Worm (Caenorhabditis elegans) whole organism, L4 larva: ENCODE measurements around the gene glb-13.

ENCODE experiments used
- D1046.2 ChIP-seq: fragments of 200-800 bp; sonication (Bioruptor generic); IDR thresholded peaks from 2 replicates; pipeline ENCODE4 v1.3.6; 2022; ENCODE audit warnings: missing genetic modification characterization, missing compliant biosample characterization
- F10B5.3 ChIP-seq: sonication (generic microtip); optimal IDR thresholded peaks from 2 replicates; lab custom pipeline; 2016; ENCODE audit warnings: mild to moderate bottlenecking, missing genetic modification characterization, missing compliant biosample characterization
- F26F4.8 ChIP-seq: fragments of 200-800 bp; sonication (Bioruptor generic); conservative IDR thresholded peaks from 2 replicates; pipeline ENCODE4 v1.3.6; 2022; ENCODE audit warnings: missing genetic modification characterization, missing compliant biosample characterization
- F37D6.2 ChIP-seq: sonication (generic microtip); optimal IDR thresholded peaks from 2 replicates; lab custom pipeline; 2016; ENCODE audit warnings: mild to moderate bottlenecking, missing genetic modification characterization, missing compliant biosample characterization
- F49E8.2 ChIP-seq: sonication (generic microtip); optimal IDR thresholded peaks from 2 replicates; lab custom pipeline; 2016; ENCODE audit warnings: missing compliant biosample characterization, mild to moderate bottlenecking, missing genetic modification characterization, borderline replicate concordance
- R02D3.7 ChIP-seq: fragments of 150-350 bp; sonication (generic microtip); optimal IDR thresholded peaks from 3 replicates; lab custom pipeline; 2014; ENCODE audit warnings: missing biosample characterization, missing genetic modification characterization
- Y105C5A.15 ChIP-seq: fragments of 200-800 bp; sonication (Bioruptor generic); IDR thresholded peaks from 2 replicates; pipeline ENCODE4 v1.3.6; 2022; ENCODE audit warnings: missing genetic modification characterization, missing compliant biosample characterization
- Y48G9A.11 ChIP-seq: fragments of 200-800 bp; sonication (Bioruptor generic); IDR thresholded peaks from 2 replicates; pipeline ENCODE4 v1.3.6; 2022; ENCODE audit warnings: missing genetic modification reagents, missing genetic modification characterization, missing compliant biosample characterization
- Y75B8A.6 ChIP-seq: fragments of 200-800 bp; sonication (Bioruptor generic); IDR thresholded peaks from 2 replicates; pipeline ENCODE4 v1.3.6; 2022; ENCODE audit warnings: missing genetic modification reagents, missing genetic modification characterization, missing compliant biosample characterization
- aly-2 ChIP-seq: sonication (generic microtip); optimal IDR thresholded peaks from 2 replicates; lab custom pipeline; 2018; ENCODE audit warnings: missing biosample characterization, missing genetic modification characterization
- ama-1 ChIP-seq: fragments of 150-350 bp; optimal IDR thresholded peaks from 2 replicates; lab custom pipeline; 2014; ENCODE audit warnings: inconsistent platforms, mixed read lengths
- ceh-20 ChIP-seq: fragments of 200-800 bp; sonication (Bioruptor generic); IDR thresholded peaks from 2 replicates; pipeline ENCODE4 v1.3.6; 2022; ENCODE audit warnings: missing genetic modification reagents, missing genetic modification characterization, missing compliant biosample characterization
- ceh-28 ChIP-seq: fragments of 150-350 bp; optimal IDR thresholded peaks from 2 replicates; lab custom pipeline; 2014; ENCODE audit warnings: missing biosample characterization, missing genetic modification reagents, missing genetic modification characterization
- ceh-44 ChIP-seq: fragments of 200-800 bp; sonication (Bioruptor generic); IDR thresholded peaks from 2 replicates; pipeline ENCODE4 v1.3.6; 2022; ENCODE audit warnings: missing genetic modification reagents, missing genetic modification characterization, missing compliant biosample characterization
- ceh-62 ChIP-seq: sonication (generic microtip); optimal IDR thresholded peaks from 2 replicates; lab custom pipeline; 2017; ENCODE audit warnings: missing biosample characterization, missing genetic modification characterization
- daf-16 ChIP-seq, 3 experiments: sonication (generic microtip); optimal IDR thresholded peaks; 2 replicates each; lab custom pipeline; 2016 to 2017; ENCODE audit warnings: missing genetic modification characterization in 3 of 3, missing genetic modification reagents in 3 of 3, mild to moderate bottlenecking in 2 of 3, missing compliant biosample characterization in 2 of 3, missing biosample characterization in 1 of 3, moderate library complexity in 1 of 3
- daf-19 ChIP-seq: fragments of 200-800 bp; sonication (Bioruptor generic); conservative IDR thresholded peaks from 2 replicates; pipeline ENCODE4 v1.3.6; 2022; ENCODE audit warnings: missing genetic modification characterization, missing compliant biosample characterization
- daf-8 ChIP-seq: fragments of 200-800 bp; sonication (Bioruptor generic); IDR thresholded peaks from 2 replicates; pipeline ENCODE4 v1.3.6; 2022; ENCODE audit warnings: missing genetic modification characterization, missing compliant biosample characterization
- dmd-9 ChIP-seq: fragments of 200-800 bp; sonication (Bioruptor generic); IDR thresholded peaks from 2 replicates; pipeline ENCODE4 v1.3.6; 2022; ENCODE audit warnings: missing genetic modification reagents, missing genetic modification characterization, missing compliant biosample characterization
- dpl-1 ChIP-seq: fragments of 150-350 bp; optimal IDR thresholded peaks from 2 replicates; lab custom pipeline; 2014; ENCODE audit warnings: missing biosample characterization, missing genetic modification reagents, missing genetic modification characterization
- duxl-1 ChIP-seq: sonication (generic microtip); optimal IDR thresholded peaks from 2 replicates; lab custom pipeline; 2016; ENCODE audit warnings: mild to moderate bottlenecking, missing genetic modification characterization, moderate library complexity, missing compliant biosample characterization; ENCODE audit not compliant: poor library complexity
- dve-1 ChIP-seq: sonication (generic microtip); optimal IDR thresholded peaks from 2 replicates; lab custom pipeline; 2017; ENCODE audit warnings: antibody characterized with exemption, mild to moderate bottlenecking, missing genetic modification characterization, missing compliant biosample characterization; ENCODE audit not compliant: insufficient read depth
- gei-8 ChIP-seq: fragments of 200-800 bp; sonication (Bioruptor generic); optimal IDR thresholded peaks from 2 replicates; lab custom pipeline; 2018; ENCODE audit warnings: mild to moderate bottlenecking, missing genetic modification characterization, missing compliant biosample characterization
- lin-13 ChIP-seq: fragments of 150-350 bp; optimal IDR thresholded peaks from 2 replicates; lab custom pipeline; 2014; ENCODE audit warnings: missing biosample characterization, missing genetic modification reagents, missing genetic modification characterization
- lir-3 ChIP-seq: sonication (generic microtip); optimal IDR thresholded peaks from 2 replicates; lab custom pipeline; 2016; ENCODE audit warnings: mild to moderate bottlenecking, missing genetic modification characterization, missing compliant biosample characterization
- madf-5 ChIP-seq, 2 experiments: fragments of 200-800 bp; sonication (Bioruptor generic); IDR thresholded peaks; 2 replicates each; pipeline ENCODE4 v1.3.6; 2022; ENCODE audit warnings: missing compliant biosample characterization in 2 of 2, missing genetic modification characterization in 2 of 2
- madf-9 ChIP-seq: fragments of 200-800 bp; sonication (Bioruptor generic); conservative IDR thresholded peaks from 2 replicates; pipeline ENCODE4 v1.3.6; 2022; ENCODE audit warnings: missing genetic modification reagents, missing genetic modification characterization, missing compliant biosample characterization
- mep-1 ChIP-seq: fragments of 150-350 bp; sonication (generic microtip); optimal IDR thresholded peaks from 3 replicates; lab custom pipeline; 2014; ENCODE audit warnings: missing biosample characterization, missing genetic modification characterization
- nhr-10 ChIP-seq: fragments of 150-350 bp; optimal IDR thresholded peaks from 2 replicates; lab custom pipeline; 2014; ENCODE audit warnings: missing biosample characterization, missing genetic modification characterization
- nhr-102 ChIP-seq: sonication (generic microtip); optimal IDR thresholded peaks from 2 replicates; lab custom pipeline; 2016; ENCODE audit warnings: mild to moderate bottlenecking, missing genetic modification characterization, moderate library complexity, missing compliant biosample characterization
- nhr-11 ChIP-seq: fragments of 150-350 bp; optimal IDR thresholded peaks from 2 replicates; lab custom pipeline; 2014; ENCODE audit warnings: missing biosample characterization, missing genetic modification characterization
- nhr-237 ChIP-seq: sonication (generic microtip); optimal IDR thresholded peaks from 2 replicates; lab custom pipeline; 2017; ENCODE audit warnings: missing biosample characterization, missing genetic modification characterization
- nhr-48 ChIP-seq: sonication (generic microtip); optimal IDR thresholded peaks from 2 replicates; lab custom pipeline; 2016; ENCODE audit warnings: mild to moderate bottlenecking, missing genetic modification characterization, missing compliant biosample characterization
- nhr-6 ChIP-seq: fragments of 150-350 bp; optimal IDR thresholded peaks from 2 replicates; lab custom pipeline; 2014; ENCODE audit warnings: missing biosample characterization, missing genetic modification characterization
- pha-4 ChIP-seq, 2 experiments: fragments of 150-350 bp in 1 of 2; fragments of 200-800 bp in 1 of 2; sonication (Bioruptor generic) in 1 of 2; IDR thresholded peaks in 1 of 2; optimal IDR thresholded peaks in 1 of 2; 2 replicates each; pipeline versions ENCODE4 v1.3.6 to Lab custom; 2014 to 2022; ENCODE audit warnings: missing genetic modification characterization in 2 of 2, missing genetic modification reagents in 2 of 2, missing biosample characterization in 1 of 2, missing compliant biosample characterization in 1 of 2
- php-3 ChIP-seq: fragments of 200-800 bp; sonication (Bioruptor generic); IDR thresholded peaks from 2 replicates; pipeline ENCODE4 v1.3.6; 2022; ENCODE audit warnings: missing genetic modification reagents, missing genetic modification characterization, missing compliant biosample characterization
- rbr-2 ChIP-seq: sonication (generic microtip); optimal IDR thresholded peaks from 2 replicates; lab custom pipeline; 2016; ENCODE audit warnings: missing genotype, missing genetic modification characterization, missing compliant biosample characterization
- set-16 ChIP-seq: fragments of 200-800 bp; sonication (Bioruptor generic); IDR thresholded peaks from 2 replicates; pipeline ENCODE4 v1.3.6; 2022; ENCODE audit warnings: missing genetic modification reagents, missing genetic modification characterization, missing compliant biosample characterization
- snpc-4 ChIP-seq: fragments of 150-350 bp; optimal IDR thresholded peaks from 2 replicates; lab custom pipeline; 2014; ENCODE audit warnings: missing biosample characterization, missing genetic modification characterization
- tag-97 ChIP-seq: fragments of 200-800 bp; sonication (Bioruptor generic); IDR thresholded peaks from 2 replicates; pipeline ENCODE4 v1.3.6; 2022; ENCODE audit warnings: missing genetic modification characterization, missing compliant biosample characterization
- unc-39 ChIP-seq: sonication (generic microtip); optimal IDR thresholded peaks from 2 replicates; lab custom pipeline; 2017; ENCODE audit warnings: missing biosample characterization, missing genetic modification characterization
- vab-7 ChIP-seq: fragments of 200-800 bp; sonication (Bioruptor generic); IDR thresholded peaks from 2 replicates; pipeline ENCODE4 v1.3.6; 2022; ENCODE audit warnings: missing genetic modification reagents, missing genetic modification characterization, missing compliant biosample characterization
- zfp-2 ChIP-seq: sonication (generic microtip); optimal IDR thresholded peaks from 2 replicates; lab custom pipeline; 2016; ENCODE audit warnings: mild to moderate bottlenecking, missing genetic modification characterization, missing compliant biosample characterization
- zfp-3 ChIP-seq: fragments of 200-800 bp; sonication (Bioruptor generic); conservative IDR thresholded peaks from 2 replicates; pipeline ENCODE4 v1.3.6; 2022; ENCODE audit warnings: missing genetic modification reagents, missing genetic modification characterization, missing compliant biosample characterization

Gene glb-13

ce11 chrX:12362951-12363486, 15.2 kb downstream of the glb-13 start (continued):
- no peak for TF ChIP-seq Y75B8A.6 (GFP tag; lab: Robert Waterston, UW)
- TF ChIP-seq F26F4.8 (GFP tag; lab: Robert Waterston, UW): no peak
- peak; percentile 94 to 99 for TF ChIP-seq daf-16 (GFP tag; optimal IDR thresholded peaks at IDR 0.05; lab: Kevin White, UChicago)
- TF ChIP-seq daf-16 (tag; optimal IDR thresholded peaks at IDR 0.05; lab: Kevin White, UChicago): peak; percentile 99
- TF ChIP-seq dve-1 (tag; lab: Kevin White, UChicago): peak; percentile 100
- TF ChIP-seq duxl-1: peak; percentile 98
- peak; percentile 94 for TF ChIP-seq lir-3
- TF ChIP-seq zfp-3 (GFP tag; lab: Robert Waterston, UW): peak; percentile 95
- peak; percentile 96 for TF ChIP-seq pha-4 (GFP tag; IDR thresholded peaks at IDR 0.05; lab: Robert Waterston, UW)
- TF ChIP-seq pha-4 (tag; optimal IDR thresholded peaks at IDR 0.05; lab: Kevin White, UChicago): peak; percentile 95
- peak; percentile 67 for TF ChIP-seq daf-19 (GFP tag; lab: Robert Waterston, UW)
- TF ChIP-seq F37D6.2 (tag; lab: Kevin White, UChicago): peak; percentile 98
- peak; percentile 97 for TF ChIP-seq nhr-48 (tag; lab: Kevin White, UChicago)
- peak; percentile 96 for TF ChIP-seq lin-13
- no peak for TF ChIP-seq Y48G9A.11 (GFP tag; lab: Robert Waterston, UW)
- TF ChIP-seq R02D3.7 (tag; lab: Kevin White, UChicago): peak; percentile 32
- TF ChIP-seq D1046.2 (GFP tag; lab: Robert Waterston, UW): peak; percentile 87; the same call in 1 of the 2 replicates
- TF ChIP-seq ceh-62: peak; percentile 40
- peak; percentile 66 for TF ChIP-seq dpl-1 (GFP tag; lab: Kevin White, UChicago)
- no peak for TF ChIP-seq aly-2 (tag; lab: Kevin White, UChicago)
- TF ChIP-seq rbr-2 (tag; lab: Kevin White, UChicago): peak; percentile 99
- peak in 1 of 2 experiments; percentile 85; a peak in 1 of 4 replicates for TF ChIP-seq madf-5 (GFP tag; IDR thresholded peaks at IDR 0.05; lab: Robert Waterston, UW)
- TF ChIP-seq ceh-28 (tag; lab: Kevin White, UChicago): peak; percentile 98
- TF ChIP-seq nhr-6 (tag; lab: Kevin White, UChicago): peak; percentile 97
- peak; percentile 100 for TF ChIP-seq mep-1 (tag; lab: Kevin White, UChicago)
- TF ChIP-seq madf-9 (GFP tag; lab: Robert Waterston, UW): peak; percentile 95
- TF ChIP-seq dmd-9 (GFP tag; lab: Robert Waterston, UW): peak; percentile 64; the same call in 1 of the 2 replicates
- TF ChIP-seq gei-8: peak; percentile 75
- peak; percentile 97 for TF ChIP-seq ceh-20 (GFP tag; lab: Robert Waterston, UW)
- TF ChIP-seq vab-7 (GFP tag; lab: Robert Waterston, UW): peak; percentile 84; the same call in 1 of the 2 replicates
- peak; percentile 38 for TF ChIP-seq unc-39 (tag; lab: Kevin White, UChicago)
- no peak for TF ChIP-seq ama-1
- TF ChIP-seq set-16 (GFP tag; lab: Robert Waterston, UW): no peak
- peak; percentile 90 for TF ChIP-seq nhr-237 (tag; lab: Kevin White, UChicago)
- TF ChIP-seq, all 104 proteins: peak for 91

ce11 chrX:12360444-12360843, 17.7 kb downstream of the glb-13 start, which contains the start of the genes nspc-15 and F19H6.6:
Gene nspc-15 (plus strand): TSS chrX:12360744.
Gene F19H6.6 (plus strand): TSS chrX:12360827.
- TF ChIP-seq unc-39 (tag; lab: Kevin White, UChicago) (no peak), rbr-2 (tag; lab: Kevin White, UChicago) (no peak)
- TF ChIP-seq, all 104 proteins: peak for 0

DNA sequence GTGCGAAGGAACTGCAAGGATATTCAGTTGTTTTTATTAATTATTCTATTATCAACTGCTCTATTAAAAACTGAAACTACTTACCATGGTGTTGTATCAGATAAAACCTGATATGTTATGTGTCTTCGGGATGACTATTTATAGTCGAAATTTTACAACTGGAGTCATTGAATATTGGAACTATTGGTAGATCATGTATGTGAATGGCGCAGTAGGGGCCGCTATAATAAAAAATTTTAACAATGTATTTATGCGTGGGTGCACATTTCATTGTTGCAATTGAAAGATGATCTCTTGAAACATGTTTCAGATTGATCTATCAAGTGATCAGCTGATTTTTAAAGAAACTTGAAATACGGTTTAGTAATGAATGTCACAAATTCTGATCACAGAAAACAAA, 19.2 kb downstream of the glb-13 start, which contains the start of gene nspc-14:
Gene nspc-14 (minus strand): TSS at position 101 of the 400 bp plus-strand sequence.
- no peak for TF ChIP-seq zfp-2 (tag; lab: Kevin White, UChicago)
- TF ChIP-seq Y105C5A.15 (GFP tag; lab: Robert Waterston, UW): no peak
- no peak for TF ChIP-seq daf-8
- TF ChIP-seq nhr-102 (tag; lab: Kevin White, UChicago): no peak
- no peak for TF ChIP-seq php-3 (GFP tag; lab: Robert Waterston, UW)
- TF ChIP-seq F10B5.3 (tag; lab: Kevin White, UChicago): no peak
- TF ChIP-seq snpc-4: no peak
- no peak for TF ChIP-seq F49E8.2 (tag; lab: Kevin White, UChicago)
- no peak for TF ChIP-seq nhr-11
- no peak for TF ChIP-seq nhr-10 (tag; lab: Kevin White, UChicago)
- no peak for TF ChIP-seq dpl-1 (GFP tag; lab: Kevin White, UChicago)
- no peak for TF ChIP-seq set-16 (GFP tag; lab: Robert Waterston, UW)
- TF ChIP-seq tag-97: no peak
- no peak for TF ChIP-seq ceh-44
- no peak for TF ChIP-seq daf-19 (GFP tag; lab: Robert Waterston, UW)
